Worm (Caenorhabditis elegans) whole organism, early embryonic: ENCODE results near the gene vdac-1.

ENCODE experiments used
- ama-1 ChIP-seq: fragments of 150-350 bp; optimal IDR thresholded peaks from 2 replicates; lab custom pipeline; 2014
- flt-1 ChIP-seq: fragments of 200-800 bp; sonication (Bioruptor generic); IDR thresholded peaks from 2 replicates; pipeline ENCODE4 v1.3.6; 2022; ENCODE audit warnings: missing genetic modification characterization, missing compliant biosample characterization
- hmg-4 ChIP-seq: fragments of 200-800 bp; sonication (Bioruptor generic); optimal IDR thresholded peaks from 2 replicates; lab custom pipeline; 2018; ENCODE audit warnings: mild to moderate bottlenecking, missing genetic modification characterization, missing compliant biosample characterization
- scrt-1 ChIP-seq: fragments of 200-800 bp; sonication (Bioruptor generic); IDR thresholded peaks from 2 replicates; pipeline ENCODE4 v1.3.6; 2022; ENCODE audit warnings: missing genetic modification characterization, missing compliant biosample characterization
- tbx-11 ChIP-seq: fragments of 200-800 bp; sonication (Bioruptor generic); IDR thresholded peaks from 2 replicates; pipeline ENCODE4 v1.3.6; 2022; ENCODE audit warnings: missing genetic modification characterization, missing compliant biosample characterization

DNA sequence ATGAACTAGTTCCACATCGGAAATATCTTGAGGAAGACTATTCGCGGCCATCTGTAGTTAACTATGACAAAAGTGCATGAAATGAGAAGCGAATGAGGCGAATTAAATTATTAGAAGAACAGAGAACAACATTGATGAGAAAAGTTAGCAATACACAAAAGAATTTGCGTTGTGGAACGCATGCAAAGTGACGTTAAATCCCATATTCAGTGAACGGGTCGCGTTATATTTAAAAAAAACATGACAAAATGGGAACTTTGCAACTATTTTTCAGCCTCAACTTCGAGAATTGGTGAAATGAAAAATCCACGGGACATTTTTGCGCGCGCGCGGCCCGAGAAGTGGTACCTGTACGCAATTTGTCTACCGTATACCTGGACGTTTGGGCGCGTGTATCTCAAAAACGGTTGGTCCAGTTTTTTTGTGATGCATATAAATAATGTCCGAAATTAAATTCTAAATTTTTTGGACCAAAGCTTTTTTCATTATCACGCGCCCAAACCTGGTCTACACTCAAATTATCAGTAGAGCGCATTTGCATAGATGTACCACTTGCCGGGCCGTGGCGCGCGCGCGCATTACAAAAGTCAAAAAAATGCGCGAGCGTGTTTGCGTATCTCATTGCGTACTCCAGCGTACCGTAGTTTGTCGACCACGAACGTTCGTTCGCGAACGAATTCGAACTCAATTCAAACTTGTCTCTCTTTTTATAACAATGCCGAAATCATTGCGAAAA is 40.3 kb upstream of the vdac-1 start, which contains the start of the genes cdd-2 and oef-1:
- TF ChIP-seq hmg-4 (GFP tag; lab: Kevin White, UChicago) (no peak), scrt-1 (no peak), flt-1 (no peak), tbx-11 (GFP tag; lab: Robert Waterston, UW) (no peak), ama-1 (lab: Kevin White, UChicago) (no peak)
